Fruit fly (Drosophila melanogaster) whole organism, pupa: ENCODE data around the gene CG3081.

ENCODE experiments used
- CG10348 ChIP-seq: fragments of 200-800 bp; sonication (Bioruptor generic); IDR thresholded peaks from 2 replicates; pipeline ENCODE4 v1.3.6; 2022; ENCODE audit warnings: missing biosample characterization, missing genetic modification characterization
- CG14655 ChIP-seq: fragments of 200-800 bp; sonication (Bioruptor generic); optimal IDR thresholded peaks from 3 replicates; lab custom pipeline; 2017; ENCODE audit warnings: mild to moderate bottlenecking, missing biosample characterization, missing genetic modification reagents, missing genetic modification characterization
- CG34367 ChIP-seq: fragments of 200-800 bp; sonication (Bioruptor generic); optimal IDR thresholded peaks from 2 replicates; lab custom pipeline; 2018; ENCODE audit warnings: missing biosample characterization, mild to moderate bottlenecking, missing genetic modification characterization
- CG8159 ChIP-seq: fragments of 200-800 bp; sonication (Bioruptor generic); optimal IDR thresholded peaks from 3 replicates; lab custom pipeline; 2018; ENCODE audit warnings: missing biosample characterization, mild to moderate bottlenecking, missing genetic modification characterization, moderate library complexity
- CG9948 ChIP-seq: fragments of 200-800 bp; sonication (Bioruptor generic); optimal IDR thresholded peaks from 2 replicates; lab custom pipeline; 2018; ENCODE audit warnings: missing biosample characterization, mild to moderate bottlenecking, missing genetic modification characterization, moderate library complexity
- D1 ChIP-seq: fragments of 200-800 bp; sonication (Bioruptor generic); optimal IDR thresholded peaks from 2 replicates; lab custom pipeline; 2018; ENCODE audit warnings: missing biosample characterization, mild to moderate bottlenecking, missing genetic modification characterization, moderate library complexity
- EcR ChIP-seq: fragments of 200-800 bp; sonication (Bioruptor generic); optimal IDR thresholded peaks from 3 replicates; lab custom pipeline; 2019; ENCODE audit warnings: missing biosample characterization, missing genetic modification characterization, mild to moderate bottlenecking, moderate library complexity, missing genetic modification reagents
- rn ChIP-seq: fragments of 200-800 bp; sonication (Bioruptor generic); IDR thresholded peaks from 2 replicates; pipeline ENCODE4 v1.3.6; 2022; ENCODE audit warnings: missing biosample characterization, missing genetic modification characterization

DNA sequence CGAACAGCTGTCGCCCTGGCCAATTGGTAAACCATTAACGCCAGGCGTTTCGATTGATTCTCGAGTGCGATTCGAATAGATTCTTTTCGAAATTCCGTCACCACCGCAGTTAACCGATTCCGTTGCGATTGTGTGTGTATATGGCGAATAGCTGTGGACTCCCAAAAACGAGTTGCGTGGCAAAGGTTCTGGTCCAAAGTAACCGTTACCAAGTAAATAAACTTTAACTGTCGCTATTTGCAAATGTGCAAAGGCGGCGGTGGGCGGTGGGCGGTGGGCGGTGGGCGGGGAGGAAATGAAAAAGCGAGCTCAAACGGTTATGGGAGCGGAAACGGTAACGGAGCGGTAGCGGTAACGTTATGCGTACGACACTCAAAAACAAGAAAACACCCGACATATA lies at the start of gene CG3081:
- TF ChIP-seq CG10348 (no peak), CG8159 (no peak), D1 (tag; lab: Kevin White, UChicago) (no peak), CG14655 (GFP tag; lab: Kevin White, UChicago) (no peak), rn (GFP tag; lab: Robert Waterston, UW) (no peak), CG34367 (tag; lab: Kevin White, UChicago) (no peak), EcR (GFP tag; lab: Kevin White, UChicago) (no peak), CG9948 (tag; lab: Kevin White, UChicago) (no peak)
